Fruit fly (Drosophila melanogaster) whole organism, pupa: ENCODE results near the gene eater.

ENCODE experiments used
- CG14655 ChIP-seq: fragments of 200-800 bp; sonication (Bioruptor generic); optimal IDR thresholded peaks from 3 replicates; lab custom pipeline; 2017; ENCODE audit warnings: mild to moderate bottlenecking, missing biosample characterization, missing genetic modification reagents, missing genetic modification characterization
- CG15710 ChIP-seq: fragments of 200-800 bp; sonication (Bioruptor generic); optimal IDR thresholded peaks from 2 replicates; lab custom pipeline; 2018; ENCODE audit warnings: missing biosample characterization, mild to moderate bottlenecking, missing genetic modification characterization, moderate library complexity
- CG32121 ChIP-seq: fragments of 200-800 bp; sonication (Bioruptor generic); IDR thresholded peaks from 2 replicates; pipeline ENCODE4 v1.3.6; 2022; ENCODE audit warnings: missing biosample characterization, missing genetic modification characterization
- CG4496 ChIP-seq: fragments of 200-800 bp; sonication (Bioruptor generic); IDR thresholded peaks from 3 replicates; pipeline ENCODE4 v1.3.6; 2022; ENCODE audit warnings: missing biosample characterization, missing genetic modification characterization
- CG8159 ChIP-seq: fragments of 200-800 bp; sonication (Bioruptor generic); optimal IDR thresholded peaks from 3 replicates; lab custom pipeline; 2018; ENCODE audit warnings: missing biosample characterization, mild to moderate bottlenecking, missing genetic modification characterization, moderate library complexity
- EcR ChIP-seq: fragments of 200-800 bp; sonication (Bioruptor generic); optimal IDR thresholded peaks from 3 replicates; lab custom pipeline; 2019; ENCODE audit warnings: missing biosample characterization, missing genetic modification characterization, mild to moderate bottlenecking, moderate library complexity, missing genetic modification reagents
- Pif1A ChIP-seq: fragments of 200-800 bp; sonication (Bioruptor generic); optimal IDR thresholded peaks from 3 replicates; lab custom pipeline; 2016; ENCODE audit warnings: missing biosample characterization, missing genetic modification characterization
- Snoo ChIP-seq: fragments of 200-800 bp; sonication (Bioruptor generic); optimal IDR thresholded peaks from 3 replicates; lab custom pipeline; 2017; ENCODE audit warnings: missing biosample characterization, mild to moderate bottlenecking, missing genetic modification characterization, inconsistent platforms
- gl ChIP-seq: fragments of 200-800 bp; sonication (Bioruptor generic); optimal IDR thresholded peaks from 2 replicates; lab custom pipeline; 2018; ENCODE audit warnings: missing biosample characterization, mild to moderate bottlenecking, missing genetic modification characterization
- rn ChIP-seq: fragments of 200-800 bp; sonication (Bioruptor generic); IDR thresholded peaks from 2 replicates; pipeline ENCODE4 v1.3.6; 2022; ENCODE audit warnings: missing biosample characterization, missing genetic modification characterization

dm6 chr3R:27124588-27124987 is 25.1 kb upstream of the eater start, which contains the start of gene CG6059:
- TF ChIP-seq CG4496 = no peak
- no peak for TF ChIP-seq Pif1A (GFP tag; lab: Kevin White, UChicago)
- no peak for TF ChIP-seq CG8159 (tag; lab: Kevin White, UChicago)
- no peak for TF ChIP-seq CG32121 (GFP tag; lab: Robert Waterston, UW)
- no peak for TF ChIP-seq EcR (GFP tag; lab: Kevin White, UChicago)
- TF ChIP-seq gl (tag; lab: Kevin White, UChicago) = no peak
- TF ChIP-seq CG14655 (GFP tag; lab: Kevin White, UChicago) = no peak
- no peak for TF ChIP-seq rn
- no peak for TF ChIP-seq CG15710 (tag; lab: Kevin White, UChicago)
- TF ChIP-seq Snoo (tag; lab: Kevin White, UChicago) = no peak
